Worm (Caenorhabditis elegans): ENCODE measurements around the gene drl-1.
A peak's percentile ranks its signal among the peaks of the same experiment; 100 is the strongest.

The drl-1 gene

DNA sequence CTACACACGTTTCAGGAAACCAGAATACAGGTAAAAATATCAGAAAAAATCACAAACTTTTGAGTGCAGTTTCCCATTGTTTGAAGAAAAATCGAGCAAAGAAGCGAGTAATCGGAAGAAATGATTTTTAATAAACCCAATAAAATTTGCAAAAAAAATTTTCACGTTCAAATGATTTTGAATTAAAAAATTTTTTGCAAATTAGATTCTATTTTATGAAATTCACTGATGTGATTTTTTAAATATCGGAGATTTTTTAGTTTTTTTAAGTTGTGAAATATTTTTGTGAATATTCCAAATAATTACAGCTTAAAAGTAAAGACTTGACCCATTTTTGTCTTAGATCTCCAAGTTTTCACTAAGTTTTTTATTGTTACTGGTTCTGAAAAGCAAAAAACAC, 26.7 kb upstream of the drl-1 start, which contains the start of gene pnp-1:
pnp-1 (minus strand) TSS at position 101 of the 400 bp plus-strand sequence.
- no peak for TF ChIP-seq nhr-28 (tag; optimal IDR thresholded peaks at IDR 0.05)
- TF ChIP-seq pag-3 (tag; optimal IDR thresholded peaks at IDR 0.05; ENCODE audit: borderline replicate concordance, insufficient read depth) = no peak
- no peak for TF ChIP-seq ceh-90 (tag; optimal IDR thresholded peaks at IDR 0.05)
- no peak for TF ChIP-seq nhr-47 (tag; optimal IDR thresholded peaks at IDR 0.05)
- TF ChIP-seq aly-2 (tag; optimal IDR thresholded peaks at IDR 0.05) = no peak

ce11 chrIV:299190-299589, 25.7 kb upstream of the drl-1 start:
- no peak for TF ChIP-seq C16A3.4 (tag; optimal IDR thresholded peaks at IDR 0.05)
- no peak for TF ChIP-seq ztf-11 (tag; optimal IDR thresholded peaks at IDR 0.05)
- no peak for TF ChIP-seq efl-1 (optimal IDR thresholded peaks at IDR 0.05)
- TF ChIP-seq efl-1 (GFP tag; optimal IDR thresholded peaks at IDR 0.05 in 1 of 2) = peak in 1 of 2 experiments; percentile 91
- no peak for TF ChIP-seq ceh-88 (GFP tag; IDR thresholded peaks at IDR 0.05)
- TF ChIP-seq rnt-1 (tag; optimal IDR thresholded peaks at IDR 0.05) = no peak
- no peak for TF ChIP-seq unc-130 (tag; optimal IDR thresholded peaks at IDR 0.05)

ce11 chrIV:300307-300706, 24.6 kb upstream of the drl-1 start:
- TF ChIP-seq skn-1 (tag; optimal IDR thresholded peaks at IDR 0.05) = no peak
- TF ChIP-seq fkh-4 (tag; optimal IDR thresholded peaks at IDR 0.05; ENCODE audit: borderline replicate concordance) = no peak
- no peak for TF ChIP-seq hlh-17 (GFP tag; optimal IDR thresholded peaks at IDR 0.05; ENCODE audit: borderline replicate concordance)
- no peak for TF ChIP-seq nhr-12 (tag; optimal IDR thresholded peaks at IDR 0.05)
- TF ChIP-seq egl-13 (tag; optimal IDR thresholded peaks at IDR 0.05) = no peak
- TF ChIP-seq nhr-84 (tag; optimal IDR thresholded peaks at IDR 0.05) = no peak
- no peak for TF ChIP-seq C16A3.4 (tag; optimal IDR thresholded peaks at IDR 0.05)
- no peak for TF ChIP-seq ztf-4 (tag; optimal IDR thresholded peaks at IDR 0.05)
- TF ChIP-seq ama-1 (optimal IDR thresholded peaks at IDR 0.05) = no peak
- TF ChIP-seq lir-3 (tag; optimal IDR thresholded peaks at IDR 0.05; ENCODE audit: poor library complexity) = no peak
- no peak for TF ChIP-seq jun-1 (tag; optimal IDR thresholded peaks at IDR 0.05)
- TF ChIP-seq ceh-63 (GFP tag; optimal IDR thresholded peaks at IDR 0.05) = no peak
- no peak for TF ChIP-seq nhr-85 (tag)
- no peak for TF ChIP-seq pqm-1 (tag; optimal IDR thresholded peaks at IDR 0.05)
- no peak for TF ChIP-seq lin-13 (GFP tag; optimal IDR thresholded peaks at IDR 0.05)

DNA sequence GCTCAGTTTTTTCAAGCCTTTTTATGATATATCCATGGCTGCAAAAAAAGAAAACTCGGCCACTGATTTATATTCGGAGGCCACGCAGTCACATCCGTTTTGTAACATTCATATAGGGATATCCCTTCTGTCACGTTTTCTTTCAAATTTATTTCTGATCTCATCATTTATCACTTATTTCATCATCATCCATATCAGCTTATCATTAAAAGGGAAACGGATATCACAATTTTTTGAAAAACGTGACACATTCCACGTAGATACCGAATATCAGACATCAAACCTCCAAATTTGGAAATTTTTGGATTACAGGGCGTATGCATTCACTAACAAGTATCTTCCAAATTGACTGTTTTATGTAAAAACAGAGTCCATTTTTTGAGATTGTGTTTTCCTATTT, 22.1 kb upstream of the drl-1 start:
- no peak for TF ChIP-seq xbp-1 (tag; optimal IDR thresholded peaks at IDR 0.05)
- no peak for TF ChIP-seq ceh-8 (GFP tag; optimal IDR thresholded peaks at IDR 0.05)
- TF ChIP-seq C04F5.9 (tag; optimal IDR thresholded peaks at IDR 0.05) = no peak
- TF ChIP-seq nhr-20 (tag; optimal IDR thresholded peaks at IDR 0.05) = peak; percentile 9
- TF ChIP-seq elt-2 (tag; optimal IDR thresholded peaks at IDR 0.05) = no peak
- peak; percentile 73 for TF ChIP-seq blmp-1 (tag; optimal IDR thresholded peaks at IDR 0.05)
- TF ChIP-seq ama-1 (optimal IDR thresholded peaks at IDR 0.05) = no peak
- TF ChIP-seq elt-3 (tag; optimal IDR thresholded peaks at IDR 0.05) = peak in 3 of 6 experiments; percentile 44 to 83 (median 57)
- TF ChIP-seq lin-15B (tag; optimal IDR thresholded peaks at IDR 0.05) = no peak
- TF ChIP-seq lir-3 (tag; optimal IDR thresholded peaks at IDR 0.05; ENCODE audit: poor library complexity) = no peak
- TF ChIP-seq F16B12.6 (tag; optimal IDR thresholded peaks at IDR 0.05) = no peak
- TF ChIP-seq unc-130 (tag; optimal IDR thresholded peaks at IDR 0.05) = no peak
- 0 out of 2 replicates have a peak, but pooled peaks have one; percentile 24 for TF ChIP-seq grh-1 (GFP tag; IDR thresholded peaks at IDR 0.05)
- TF ChIP-seq aha-1 (tag; optimal IDR thresholded peaks at IDR 0.05) = no peak
- no peak for TF ChIP-seq fkh-4 (tag; optimal IDR thresholded peaks at IDR 0.05; ENCODE audit: borderline replicate concordance)
- peak; percentile 32 for TF ChIP-seq lin-14 (GFP tag; optimal IDR thresholded peaks at IDR 0.05)
- TF ChIP-seq egl-13 (tag; optimal IDR thresholded peaks at IDR 0.05) = peak; percentile 36
- no peak for TF ChIP-seq unc-86 (tag; optimal IDR thresholded peaks at IDR 0.05)
- no peak for TF ChIP-seq ceh-63 (GFP tag; optimal IDR thresholded peaks at IDR 0.05)
- TF ChIP-seq lin-35 (GFP tag; optimal IDR thresholded peaks at IDR 0.05) = no peak
- no peak for TF ChIP-seq efl-1 (optimal IDR thresholded peaks at IDR 0.05)
- TF ChIP-seq efl-1 (GFP tag; optimal IDR thresholded peaks at IDR 0.05 in 1 of 2) = peak in 1 of 2 experiments; percentile 78
- no peak for TF ChIP-seq ceh-82 (tag; optimal IDR thresholded peaks at IDR 0.05)
- no peak for TF ChIP-seq unc-30 (tag; optimal IDR thresholded peaks at IDR 0.05)
- no peak for TF ChIP-seq pag-3 (tag; optimal IDR thresholded peaks at IDR 0.05; ENCODE audit: borderline replicate concordance, insufficient read depth)
- TF ChIP-seq nhr-71 (tag; optimal IDR thresholded peaks at IDR 0.05) = peak; percentile 55
- TF ChIP-seq nhr-85 (tag) = peak; percentile 40
- no peak for TF ChIP-seq ztf-11 (tag; optimal IDR thresholded peaks at IDR 0.05)
- peak; percentile 31 for TF ChIP-seq nhr-47 (tag; optimal IDR thresholded peaks at IDR 0.05)
